Worm (Caenorhabditis elegans) whole organism, L2 larva: ENCODE results near the gene C08H9.15.
"Not testable (repeated sequence)": the region's sequence is repeated elsewhere in the genome, so short reads cannot be mapped to it uniquely, and the experiment has no call there.

Source experiments
- C34F6.9 ChIP-seq: fragments of 150-350 bp; optimal IDR thresholded peaks from 2 replicates; lab custom pipeline; 2014; ENCODE audit warnings: missing biosample characterization, missing genetic modification characterization
- F13H6.1 ChIP-seq: sonication (generic microtip); optimal IDR thresholded peaks from 2 replicates; lab custom pipeline; 2016; ENCODE audit warnings: missing genetic modification characterization, missing compliant biosample characterization
- R02D3.7 ChIP-seq: fragments of 150-350 bp; optimal IDR thresholded peaks from 2 replicates; lab custom pipeline; 2014; ENCODE audit warnings: missing biosample characterization, missing genetic modification characterization
- ZK546.5 ChIP-seq: sonication (generic microtip); optimal IDR thresholded peaks from 2 replicates; lab custom pipeline; 2017; ENCODE audit warnings: missing biosample characterization, missing genetic modification characterization
- alr-1 ChIP-seq: fragments of 150-350 bp; optimal IDR thresholded peaks from 2 replicates; lab custom pipeline; 2014; ENCODE audit warnings: missing biosample characterization, missing genetic modification characterization
- aly-2 ChIP-seq: fragments of 150-350 bp; optimal IDR thresholded peaks from 2 replicates; lab custom pipeline; 2014; ENCODE audit warnings: missing biosample characterization, missing genetic modification characterization
- ama-1 ChIP-seq: fragments of 150-350 bp; optimal IDR thresholded peaks from 2 replicates; lab custom pipeline; 2018; ENCODE audit warnings: inconsistent platforms
- blmp-1 ChIP-seq: sonication (generic microtip); optimal IDR thresholded peaks from 2 replicates; lab custom pipeline; 2017; ENCODE audit warnings: missing genetic modification characterization, mild to moderate bottlenecking, missing compliant biosample characterization, antibody characterized with exemption, moderate library complexity; ENCODE audit not compliant: insufficient read depth
- ceh-16 ChIP-seq: fragments of 150-350 bp; optimal IDR thresholded peaks from 2 replicates; lab custom pipeline; 2014; ENCODE audit warnings: missing biosample characterization, missing genetic modification characterization
- ceh-82 ChIP-seq: fragments of 150-350 bp; optimal IDR thresholded peaks from 2 replicates; lab custom pipeline; 2014; ENCODE audit warnings: missing biosample characterization, missing genetic modification characterization
- dmd-4 ChIP-seq: sonication (generic microtip); optimal IDR thresholded peaks from 2 replicates; lab custom pipeline; 2017; ENCODE audit warnings: missing biosample characterization, missing genetic modification characterization
- egl-27 ChIP-seq: sonication (generic microtip); optimal IDR thresholded peaks from 3 replicates; lab custom pipeline; 2017; ENCODE audit warnings: missing biosample characterization, missing genetic modification reagents, missing genetic modification characterization
- elt-3 ChIP-seq: sonication (generic microtip); optimal IDR thresholded peaks from 2 replicates; lab custom pipeline; 2017; ENCODE audit warnings: missing biosample characterization, missing genetic modification characterization
- gmeb-1 ChIP-seq: fragments of 150-350 bp; optimal IDR thresholded peaks from 2 replicates; lab custom pipeline; 2014; ENCODE audit warnings: missing biosample characterization, missing genetic modification characterization
- lin-11 ChIP-seq: fragments of 150-350 bp; sonication (generic microtip); optimal IDR thresholded peaks from 2 replicates; lab custom pipeline; 2014; ENCODE audit warnings: missing biosample characterization, missing genetic modification characterization, inconsistent platforms, mixed read lengths
- lin-39 ChIP-seq: fragments of 150-350 bp; optimal IDR thresholded peaks from 2 replicates; lab custom pipeline; 2014; ENCODE audit warnings: missing biosample characterization, missing genetic modification reagents, missing genetic modification characterization
- mab-5 ChIP-seq: fragments of 150-350 bp; optimal IDR thresholded peaks from 2 replicates; lab custom pipeline; 2014; ENCODE audit warnings: missing biosample characterization, missing genetic modification characterization
- mbf-1 ChIP-seq: sonication (generic microtip); optimal IDR thresholded peaks from 2 replicates; lab custom pipeline; 2017; ENCODE audit warnings: missing biosample characterization, missing genetic modification characterization
- nhr-10 ChIP-seq: sonication (generic microtip); optimal IDR thresholded peaks from 2 replicates; lab custom pipeline; 2017; ENCODE audit warnings: missing biosample characterization, missing genetic modification characterization
- nhr-11 ChIP-seq: fragments of 150-350 bp; optimal IDR thresholded peaks from 2 replicates; lab custom pipeline; 2014; ENCODE audit warnings: missing biosample characterization, missing genetic modification characterization
- nhr-12 ChIP-seq: fragments of 150-350 bp; optimal IDR thresholded peaks from 2 replicates; lab custom pipeline; 2014; ENCODE audit warnings: missing biosample characterization, missing genetic modification characterization
- nhr-129 ChIP-seq: fragments of 150-350 bp; optimal IDR thresholded peaks from 2 replicates; lab custom pipeline; 2014; ENCODE audit warnings: missing biosample characterization, missing genetic modification characterization
- nhr-21 ChIP-seq: fragments of 150-350 bp; optimal IDR thresholded peaks from 2 replicates; lab custom pipeline; 2014; ENCODE audit warnings: missing biosample characterization, missing genetic modification characterization
- nhr-237 ChIP-seq: fragments of 150-350 bp; optimal IDR thresholded peaks from 2 replicates; lab custom pipeline; 2014; ENCODE audit warnings: missing biosample characterization, missing genetic modification characterization
- nhr-25 ChIP-seq: fragments of 150-350 bp; sonication (generic microtip); optimal IDR thresholded peaks from 3 replicates; lab custom pipeline; 2014; ENCODE audit warnings: missing biosample characterization, missing genetic modification characterization
- nhr-6 ChIP-seq: fragments of 150-350 bp; optimal IDR thresholded peaks from 2 replicates; lab custom pipeline; 2014; ENCODE audit warnings: missing biosample characterization, missing genetic modification characterization
- peb-1 ChIP-seq: fragments of 150-350 bp; optimal IDR thresholded peaks from 2 replicates; lab custom pipeline; 2014; ENCODE audit warnings: missing biosample characterization, missing genetic modification characterization
- sma-3 ChIP-seq: sonication (generic microtip); optimal IDR thresholded peaks from 2 replicates; lab custom pipeline; 2016; ENCODE audit warnings: missing genetic modification reagents, missing genetic modification characterization, missing compliant biosample characterization
- unc-39 ChIP-seq: fragments of 150-350 bp; optimal IDR thresholded peaks from 2 replicates; lab custom pipeline; 2014; ENCODE audit warnings: missing biosample characterization, missing genetic modification characterization
- unc-55 ChIP-seq: fragments of 150-350 bp; sonication (generic microtip); optimal IDR thresholded peaks from 3 replicates; lab custom pipeline; 2014; ENCODE audit warnings: missing biosample characterization, missing genetic modification reagents, missing genetic modification characterization
- unc-62 ChIP-seq: fragments of 150-350 bp; optimal IDR thresholded peaks from 2 replicates; lab custom pipeline; 2014; ENCODE audit warnings: missing biosample characterization, missing genetic modification reagents, missing genetic modification characterization
- zag-1 ChIP-seq: fragments of 150-350 bp; optimal IDR thresholded peaks from 2 replicates; lab custom pipeline; 2014; ENCODE audit warnings: missing biosample characterization, missing genetic modification characterization
- ztf-1 ChIP-seq: fragments of 200-800 bp; sonication (Bioruptor generic); conservative IDR thresholded peaks from 2 replicates; pipeline ENCODE4 v1.3.6; 2022; ENCODE audit warnings: missing genetic modification characterization, missing compliant biosample characterization

C08H9.15 gene

ce11 chrII:9866378-9866777 lies 14.6 kb upstream of the C08H9.15 start, which contains the start of gene chil-1:
chil-1 (minus strand) TSS chrII:9866478.
- TF ChIP-seq nhr-129 (tag; lab: Kevin White, UChicago); nhr-21; peb-1 (tag; lab: Kevin White, UChicago): not testable (repeated sequence)

ce11 chrII:9868207-9868606 lies 12.8 kb upstream of the C08H9.15 start:
- TF ChIP-seq sma-3 (GFP tag; lab: Kevin White, UChicago) (no peak), egl-27 (no peak), mbf-1 (no peak), zag-1 (tag; lab: Kevin White, UChicago) (no peak), dmd-4 (tag; lab: Kevin White, UChicago) (no peak), unc-39 (tag; lab: Kevin White, UChicago) (no peak), unc-55 (GFP tag; lab: Kevin White, UChicago) (no peak), nhr-12 (tag; lab: Kevin White, UChicago) (no peak), ama-1 (no peak), lin-39 (tag; lab: Kevin White, UChicago) (no peak), nhr-237 (tag; lab: Kevin White, UChicago) (no peak), nhr-21 (no peak), nhr-11 (no peak), nhr-6 (no peak), ZK546.5 (tag; lab: Kevin White, UChicago) (no peak), unc-62 (GFP tag; lab: Kevin White, UChicago) (no peak), aly-2 (tag; lab: Kevin White, UChicago) (no peak), R02D3.7 (tag; lab: Kevin White, UChicago) (no peak), ceh-16 (no peak)

ce11 chrII:9868698-9869097 lies 12.3 kb upstream of the C08H9.15 start, which contains the start of gene old-1:
old-1 (minus strand) TSS chrII:9868747.
- TF ChIP-seq mab-5 (no peak), ztf-1 (GFP tag; lab: Robert Waterston, UW) (no peak), nhr-25 (tag; lab: Kevin White, UChicago) (no peak), ceh-16 (no peak), F13H6.1 (tag; lab: Kevin White, UChicago) (no peak), unc-62 (GFP tag; lab: Kevin White, UChicago) (no peak), alr-1 (no peak), nhr-21 (no peak), zag-1 (tag; lab: Kevin White, UChicago) (no peak), gmeb-1 (no peak), ZK546.5 (tag; lab: Kevin White, UChicago) (no peak), nhr-10 (tag; lab: Kevin White, UChicago) (no peak)

- TF ChIP-seq ceh-82 (tag; lab: Kevin White, UChicago), result no peak
- TF ChIP-seq, all 48 proteins: peak for 0
These were observed 9.9 kb upstream of the C08H9.15 start, which contains the start of gene chil-7 for ce11 chrII:9871061-9871460. chil-7 (minus strand) TSS chrII:9871172.

- no peak for TF ChIP-seq mbf-1
- no peak for TF ChIP-seq zag-1 (tag; lab: Kevin White, UChicago)
- TF ChIP-seq ztf-1 (GFP tag; lab: Robert Waterston, UW), result no peak
- no peak for TF ChIP-seq C34F6.9 (tag; lab: Kevin White, UChicago)
- TF ChIP-seq blmp-1 (tag; lab: Kevin White, UChicago), result no peak
- no peak for TF ChIP-seq nhr-25 (tag; lab: Kevin White, UChicago)
- TF ChIP-seq lin-11 (tag; lab: Kevin White, UChicago), result no peak
- TF ChIP-seq, all 48 proteins: peak for 0
These were observed 8.0 kb upstream of the C08H9.15 start, which contains the start of gene chil-8 for ce11 chrII:9872961-9873360. chil-8 (minus strand) TSS chrII:9873061.

ce11 chrII:9874508-9875229 lies 6.3 kb upstream of the C08H9.15 start, which contains the start of the genes chil-2 and ctsa-3.2:
chil-2 (minus strand) TSS chrII:9874608.
ctsa-3.2 (plus strand) TSS chrII:9875179.
- TF ChIP-seq nhr-12 (tag; lab: Kevin White, UChicago), result no peak
- TF ChIP-seq elt-3 (tag; lab: Kevin White, UChicago), result no peak
- TF ChIP-seq ztf-1 (GFP tag; lab: Robert Waterston, UW), result no peak
- TF ChIP-seq R02D3.7 (tag; lab: Kevin White, UChicago), result no peak
- TF ChIP-seq C34F6.9 (tag; lab: Kevin White, UChicago), result no peak
- TF ChIP-seq nhr-21, result no peak
- TF ChIP-seq egl-27, result no peak
- TF ChIP-seq nhr-25 (tag; lab: Kevin White, UChicago), result no peak
- TF ChIP-seq nhr-129 (tag; lab: Kevin White, UChicago), result no peak
- no peak for TF ChIP-seq mbf-1
- no peak for TF ChIP-seq ceh-16
- no peak for TF ChIP-seq unc-55 (GFP tag; lab: Kevin White, UChicago)
